Worm (Caenorhabditis elegans): ENCODE results near the gene pdf-2.

DNA sequence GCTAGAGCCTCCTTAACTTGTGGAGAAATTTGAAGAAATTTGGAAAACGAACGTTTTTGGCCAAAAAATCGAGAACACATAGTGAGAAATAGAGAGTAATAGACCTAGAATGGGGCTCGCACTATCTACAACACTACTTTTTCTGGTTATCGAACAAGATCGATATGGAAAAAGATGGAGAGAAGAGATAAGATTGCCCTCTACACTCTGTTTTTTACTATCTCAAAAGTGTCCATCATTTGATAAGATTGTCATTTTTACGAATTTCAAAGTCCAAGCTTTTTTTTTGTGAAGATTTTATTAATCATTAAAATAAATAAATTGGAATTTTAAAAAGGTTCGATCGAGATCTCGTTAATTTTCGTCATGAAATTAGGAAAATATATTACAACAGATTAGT, 40.6 kb downstream of the pdf-2 start, which contains the start of gene T24C12.3:
- TF ChIP-seq ttx-3 (tag; optimal IDR thresholded peaks at IDR 0.05) (no peak), dve-1 (tag; optimal IDR thresholded peaks at IDR 0.05) (no peak), unc-86 (tag; optimal IDR thresholded peaks at IDR 0.05) (no peak), odd-2 (tag; optimal IDR thresholded peaks at IDR 0.05) (no peak), ceh-24 (tag; optimal IDR thresholded peaks at IDR 0.05) (no peak)

Measured in whole organism, late embryonic.